Worm (Caenorhabditis elegans) whole organism, L3 larva: Measurements from ENCODE around the gene C13A2.1.
A peak's percentile ranks its signal among the peaks of the same experiment; 100 is the strongest.
"Not testable (repeated sequence)": the region's sequence is repeated elsewhere in the genome, so short reads cannot be mapped to it uniquely, and the experiment has no call there.

Experiments used
- ZK546.5 ChIP-seq: sonication (generic microtip); optimal IDR thresholded peaks from 2 replicates; lab custom pipeline; 2017; ENCODE audit warnings: missing biosample characterization, missing genetic modification characterization
- aly-2 ChIP-seq: fragments of 150-350 bp; optimal IDR thresholded peaks from 2 replicates; lab custom pipeline; 2014; ENCODE audit warnings: missing biosample characterization, missing genetic modification characterization
- ama-1 ChIP-seq: fragments of 150-350 bp; optimal IDR thresholded peaks from 2 replicates; lab custom pipeline; 2018
- ceh-16 ChIP-seq: sonication (generic microtip); optimal IDR thresholded peaks from 2 replicates; lab custom pipeline; 2017; ENCODE audit warnings: missing biosample characterization, missing genetic modification characterization
- ceh-28 ChIP-seq: fragments of 150-350 bp; optimal IDR thresholded peaks from 2 replicates; lab custom pipeline; 2014; ENCODE audit warnings: missing biosample characterization, missing genetic modification reagents, missing genetic modification characterization
- ceh-82 ChIP-seq: fragments of 150-350 bp; optimal IDR thresholded peaks from 2 replicates; lab custom pipeline; 2014; ENCODE audit warnings: missing biosample characterization, missing genetic modification characterization
- daf-12 ChIP-seq: fragments of 150-350 bp; optimal IDR thresholded peaks from 2 replicates; lab custom pipeline; 2014; ENCODE audit warnings: missing biosample characterization, missing genetic modification reagents, missing genetic modification characterization
- egl-27 ChIP-seq: sonication (generic microtip); optimal IDR thresholded peaks from 4 replicates; lab custom pipeline; 2017; ENCODE audit warnings: missing biosample characterization, missing genetic modification reagents, missing genetic modification characterization
- egl-5 ChIP-seq: fragments of 150-350 bp; optimal IDR thresholded peaks from 2 replicates; lab custom pipeline; 2017; ENCODE audit warnings: missing biosample characterization, missing genetic modification reagents, missing genetic modification characterization, inconsistent platforms
- elt-1 ChIP-seq: fragments of 150-350 bp; optimal IDR thresholded peaks from 2 replicates; lab custom pipeline; 2014; ENCODE audit warnings: missing biosample characterization, missing genetic modification characterization
- elt-2 ChIP-seq: sonication (generic microtip); optimal IDR thresholded peaks from 2 replicates; lab custom pipeline; 2016; ENCODE audit warnings: missing genetic modification reagents, mild to moderate bottlenecking, missing genetic modification characterization, missing compliant biosample characterization
- elt-3 ChIP-seq, 3 experiments: fragments of 150-350 bp in 1 of 3; sonication (generic microtip) in 2 of 3; optimal IDR thresholded peaks; 2 replicates in 2 of 3; 4 replicates in 1 of 3; lab custom pipeline; 2014 to 2017; ENCODE audit warnings: missing biosample characterization in 3 of 3, missing genetic modification characterization in 3 of 3
- fkh-10 ChIP-seq: sonication (generic microtip); optimal IDR thresholded peaks from 2 replicates; lab custom pipeline; 2017; ENCODE audit warnings: missing biosample characterization, missing genetic modification reagents, missing genetic modification characterization
- fkh-2 ChIP-seq: fragments of 150-350 bp; optimal IDR thresholded peaks from 2 replicates; lab custom pipeline; 2014; ENCODE audit warnings: missing biosample characterization, missing genetic modification reagents, missing genetic modification characterization
- fos-1 ChIP-seq: fragments of 150-350 bp; optimal IDR thresholded peaks from 2 replicates; lab custom pipeline; 2014; ENCODE audit warnings: missing biosample characterization, missing genetic modification characterization
- lin-15B ChIP-seq: fragments of 150-350 bp; optimal IDR thresholded peaks from 2 replicates; lab custom pipeline; 2014; ENCODE audit warnings: missing biosample characterization, missing genetic modification characterization
- lin-39 ChIP-seq: fragments of 150-350 bp; optimal IDR thresholded peaks from 2 replicates; lab custom pipeline; 2018; ENCODE audit warnings: missing biosample characterization, missing genetic modification reagents, missing genetic modification characterization
- mdl-1 ChIP-seq: fragments of 150-350 bp; optimal IDR thresholded peaks from 2 replicates; lab custom pipeline; 2014; ENCODE audit warnings: missing biosample characterization, missing genetic modification characterization
- nfya-1 ChIP-seq: sonication (generic microtip); optimal IDR thresholded peaks from 2 replicates; lab custom pipeline; 2017; ENCODE audit warnings: missing genetic modification characterization, mild to moderate bottlenecking, missing compliant biosample characterization, antibody characterized with exemption, moderate library complexity; ENCODE audit not compliant: insufficient read depth
- nhr-12 ChIP-seq: fragments of 150-350 bp; optimal IDR thresholded peaks from 2 replicates; lab custom pipeline; 2014; ENCODE audit warnings: missing biosample characterization, missing genetic modification characterization
- nhr-23 ChIP-seq: fragments of 150-350 bp; optimal IDR thresholded peaks from 2 replicates; lab custom pipeline; 2014; ENCODE audit warnings: missing biosample characterization, missing genetic modification reagents, missing genetic modification characterization
- nhr-237 ChIP-seq: fragments of 150-350 bp; optimal IDR thresholded peaks from 2 replicates; lab custom pipeline; 2014; ENCODE audit warnings: missing biosample characterization, missing genetic modification characterization
- nhr-25 ChIP-seq: sonication (generic microtip); optimal IDR thresholded peaks from 2 replicates; lab custom pipeline; 2017; ENCODE audit warnings: missing biosample characterization, missing genetic modification characterization
- nhr-28 ChIP-seq: fragments of 150-350 bp; optimal IDR thresholded peaks from 2 replicates; lab custom pipeline; 2014; ENCODE audit warnings: missing biosample characterization, missing genetic modification characterization
- nhr-67 ChIP-seq: fragments of 150-350 bp; optimal IDR thresholded peaks from 2 replicates; lab custom pipeline; 2014; ENCODE audit warnings: missing biosample characterization, missing genetic modification characterization
- nhr-76 ChIP-seq: fragments of 150-350 bp; sonication (generic microtip); optimal IDR thresholded peaks from 5 replicates; lab custom pipeline; 2014; ENCODE audit warnings: missing biosample characterization, missing genetic modification characterization
- pha-4 ChIP-seq: fragments of 150-350 bp; optimal IDR thresholded peaks from 2 replicates; lab custom pipeline; 2014; ENCODE audit warnings: missing biosample characterization, missing genetic modification reagents, missing genetic modification characterization
- pqm-1 ChIP-seq: fragments of 150-350 bp; optimal IDR thresholded peaks from 2 replicates; lab custom pipeline; 2017; ENCODE audit warnings: missing biosample characterization, missing genetic modification characterization, inconsistent platforms
- sea-2 ChIP-seq: fragments of 150-350 bp; sonication (generic microtip); optimal IDR thresholded peaks from 4 replicates; lab custom pipeline; 2014; ENCODE audit warnings: missing biosample characterization, missing genetic modification reagents, missing genetic modification characterization
- snpc-4 ChIP-seq: fragments of 150-350 bp; optimal IDR thresholded peaks from 2 replicates; lab custom pipeline; 2014; ENCODE audit warnings: missing biosample characterization, missing genetic modification characterization
- tbx-2 ChIP-seq: sonication (generic microtip); optimal IDR thresholded peaks from 2 replicates; lab custom pipeline; 2016; ENCODE audit warnings: mild to moderate bottlenecking, missing genetic modification characterization, missing compliant biosample characterization
- unc-39 ChIP-seq: sonication (generic microtip); optimal IDR thresholded peaks from 4 replicates; lab custom pipeline; 2017; ENCODE audit warnings: missing biosample characterization, missing genetic modification characterization
- unc-62 ChIP-seq: fragments of 150-350 bp; sonication (generic microtip); optimal IDR thresholded peaks from 4 replicates; lab custom pipeline; 2014; ENCODE audit warnings: missing biosample characterization, missing genetic modification reagents, missing genetic modification characterization
- zag-1 ChIP-seq: fragments of 150-350 bp; optimal IDR thresholded peaks from 2 replicates; lab custom pipeline; 2014; ENCODE audit warnings: missing biosample characterization, missing genetic modification characterization
- ztf-11 ChIP-seq: fragments of 150-350 bp; optimal IDR thresholded peaks from 2 replicates; lab custom pipeline; 2014; ENCODE audit warnings: missing biosample characterization, missing genetic modification characterization
- ztf-4 ChIP-seq: fragments of 150-350 bp; optimal IDR thresholded peaks from 2 replicates; lab custom pipeline; 2014; ENCODE audit warnings: missing biosample characterization, missing genetic modification characterization

Gene C13A2.1

DNA sequence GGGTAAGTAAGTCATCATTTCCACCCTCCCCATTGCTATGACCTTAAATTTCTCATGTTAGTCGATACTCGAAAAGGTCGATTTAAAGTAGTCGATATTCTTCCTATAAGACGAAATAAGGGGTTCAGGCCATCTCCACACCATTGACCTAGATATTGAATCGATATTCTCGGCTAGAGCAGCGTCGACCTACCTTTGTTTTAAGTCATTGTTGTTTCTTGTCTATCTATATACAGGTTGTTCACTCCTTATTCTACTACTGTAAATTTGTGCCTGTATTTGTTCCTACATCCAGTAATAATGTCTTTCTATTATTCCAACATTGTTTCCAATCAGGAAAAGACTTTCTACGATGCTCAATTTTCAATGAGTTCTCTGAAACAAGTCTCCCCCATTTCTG lies 38.1 kb downstream of the C13A2.1 start, which contains the start of gene F10G2.4:
F10G2.4 (plus strand) TSS at position 301 of the 400 bp plus-strand sequence.
- TF ChIP-seq egl-5 (no peak), nhr-67 (tag; lab: Kevin White, UChicago) (no peak), nhr-23 (tag; lab: Kevin White, UChicago) (no peak), nhr-25 (tag; lab: Kevin White, UChicago) (no peak), ama-1 (lab: Kevin White, UChicago) (no peak), zag-1 (tag; lab: Kevin White, UChicago) (no peak), nhr-12 (tag; lab: Kevin White, UChicago) (no peak), elt-3 (tag; optimal IDR thresholded peaks at IDR 0.05; lab: Kevin White, UChicago) (no peak), ztf-4 (no peak), daf-12 (tag; lab: Kevin White, UChicago) (no peak), ceh-82 (tag; lab: Kevin White, UChicago) (no peak), nhr-28 (no peak), ztf-11 (tag; lab: Kevin White, UChicago) (no peak)

DNA sequence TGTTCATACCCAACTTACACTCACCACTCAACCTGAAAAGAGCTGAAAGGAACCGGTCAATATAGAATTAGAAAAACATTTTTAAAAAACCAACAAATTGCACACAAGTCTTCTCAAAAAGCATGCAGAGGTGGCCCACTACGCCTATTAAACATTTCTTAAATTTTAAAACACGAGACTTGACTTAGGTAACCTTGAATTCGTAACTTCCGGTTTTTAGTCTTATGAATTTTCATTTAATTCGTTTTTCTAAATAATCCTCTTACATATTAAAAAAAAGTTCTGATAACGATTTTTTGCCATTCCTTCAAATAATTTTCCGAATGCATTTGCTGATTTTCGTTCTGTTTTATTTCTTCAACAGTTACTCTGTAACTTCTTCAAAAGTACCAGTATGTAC lies 39.3 kb downstream of the C13A2.1 start, which contains the start of gene clec-7:
clec-7 (plus strand) TSS at position 301 of the 400 bp plus-strand sequence.
- TF ChIP-seq snpc-4 = no peak
- TF ChIP-seq elt-2 (tag; lab: Kevin White, UChicago) = peak; percentile 2

DNA sequence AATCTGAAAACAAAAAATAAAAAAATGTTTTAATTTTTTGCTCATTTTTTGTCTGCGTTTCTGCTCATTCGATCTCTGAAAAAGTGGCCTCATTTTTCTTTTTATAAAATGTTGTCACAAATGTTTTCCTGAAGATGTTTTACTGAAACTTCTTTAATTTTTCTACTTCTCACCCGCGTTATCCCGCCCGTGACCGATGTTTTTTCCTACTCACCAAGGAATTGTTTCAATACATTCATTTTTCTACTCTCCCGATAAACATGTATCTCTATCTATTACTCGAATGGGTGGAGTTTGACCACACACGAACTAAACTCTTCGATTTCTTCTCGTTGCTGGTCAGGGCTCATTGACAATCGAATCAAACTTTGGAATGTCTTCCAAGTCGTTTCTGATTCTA lies 42.1 kb downstream of the C13A2.1 start, which contains the start of gene F10G2.2:
F10G2.2 (plus strand) TSS at position 301 of the 400 bp plus-strand sequence.
- TF ChIP-seq sea-2 (GFP tag; lab: Kevin White, UChicago) (no peak), zag-1 (tag; lab: Kevin White, UChicago) (no peak), pha-4 (tag; lab: Kevin White, UChicago) (no peak), pqm-1 (tag; lab: Kevin White, UChicago) (no peak), elt-1 (tag; lab: Kevin White, UChicago) (no peak), aly-2 (no peak), nhr-237 (tag; lab: Kevin White, UChicago) (no peak), nhr-23 (tag; lab: Kevin White, UChicago) (no peak), daf-12 (tag; lab: Kevin White, UChicago) (no peak), nhr-76 (no peak), lin-39 (tag; lab: Kevin White, UChicago) (no peak), fkh-10 (GFP tag; lab: Kevin White, UChicago) (no peak)

DNA sequence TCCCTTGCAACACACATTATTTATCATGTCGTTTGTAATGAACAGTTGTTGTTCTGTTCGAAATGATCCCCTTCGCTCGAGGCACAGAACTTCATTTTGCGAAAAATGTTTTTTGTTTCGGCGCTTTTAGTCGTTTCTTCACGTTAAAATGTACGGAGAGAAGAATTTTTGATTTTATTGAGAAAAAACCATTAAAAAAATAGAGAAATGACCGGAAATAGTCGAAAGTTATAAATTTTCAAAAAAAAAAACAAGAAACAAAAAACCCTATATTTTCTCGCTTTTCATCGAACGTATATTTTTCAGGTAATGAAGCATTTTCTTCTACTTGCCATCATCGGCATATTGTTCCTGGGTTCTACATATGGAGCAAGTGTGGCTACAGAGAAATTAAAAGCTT lies 43.5 kb downstream of the C13A2.1 start, which contains the start of gene F10G2.1:
F10G2.1 (plus strand) TSS at position 301 of the 400 bp plus-strand sequence.
- TF ChIP-seq ceh-16 (tag; lab: Kevin White, UChicago) (no peak), nhr-12 (tag; lab: Kevin White, UChicago) (no peak), nhr-76 (no peak), ama-1 (lab: Kevin White, UChicago) (no peak), tbx-2 (no peak), egl-27 (no peak), unc-39 (tag; lab: Kevin White, UChicago) (no peak), nfya-1 (tag; lab: Kevin White, UChicago) (no peak)

DNA sequence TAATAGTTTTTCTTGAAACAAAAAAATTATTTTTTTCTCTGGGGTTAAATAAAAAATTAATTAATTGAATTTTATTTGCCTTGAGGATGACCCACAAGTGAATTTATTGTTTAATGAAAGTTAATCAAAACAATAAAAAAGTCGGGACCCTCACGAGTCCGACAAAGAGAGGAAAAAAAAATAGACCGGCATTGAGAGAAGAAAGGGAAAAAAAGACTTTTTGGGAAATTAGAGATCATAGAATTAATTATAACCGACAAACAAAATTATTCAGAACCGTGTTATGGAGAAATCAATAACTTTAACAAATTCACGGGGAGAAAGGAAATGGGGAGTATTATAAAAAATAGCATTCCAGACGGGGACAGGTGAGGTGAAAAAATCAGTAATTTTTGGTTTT lies 48.4 kb downstream of the C13A2.1 start, which contains the start of gene F10G2.7:
F10G2.7 (minus strand) TSS at position 101 of the 400 bp plus-strand sequence.
- not testable (repeated sequence) for TF ChIP-seq ZK546.5 (tag; lab: Kevin White, UChicago); mdl-1 (tag; lab: Kevin White, UChicago); unc-62

DNA sequence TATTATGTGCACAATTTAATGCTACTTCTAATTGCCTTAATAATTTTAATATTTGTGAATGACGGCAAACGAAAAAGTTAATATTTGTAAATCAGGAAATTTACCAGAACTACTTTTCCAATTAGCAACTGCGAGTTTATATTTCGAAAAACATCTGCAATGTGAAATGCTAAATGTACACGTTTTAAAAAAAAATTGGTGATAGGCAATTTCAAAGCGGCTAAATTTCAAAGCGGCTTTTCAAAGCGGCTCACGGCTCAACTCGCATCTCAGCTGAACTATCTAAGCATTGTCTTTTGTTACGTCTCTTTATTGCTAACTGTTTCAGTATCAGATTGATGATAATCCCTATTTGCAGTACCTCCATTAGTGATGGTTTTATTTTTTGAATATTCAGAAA lies 51.0 kb downstream of the C13A2.1 start, which contains the start of gene srh-187:
srh-187 (minus strand) TSS at position 101 of the 400 bp plus-strand sequence.
- TF ChIP-seq ceh-28 (tag; lab: Kevin White, UChicago) = no peak
- TF ChIP-seq nhr-23 (tag; lab: Kevin White, UChicago) = no peak
- TF ChIP-seq tbx-2 = no peak
- no peak for TF ChIP-seq aly-2
- TF ChIP-seq unc-62 = no peak
- no peak for TF ChIP-seq snpc-4
- TF ChIP-seq nhr-12 (tag; lab: Kevin White, UChicago) = no peak
- TF ChIP-seq ztf-4 = no peak
- no peak for TF ChIP-seq lin-15B (tag; lab: Kevin White, UChicago)
- TF ChIP-seq fkh-2 = no peak
- no peak for TF ChIP-seq ceh-16 (tag; lab: Kevin White, UChicago)
- no peak for TF ChIP-seq lin-39 (tag; lab: Kevin White, UChicago)
- no peak for TF ChIP-seq fos-1 (tag; lab: Kevin White, UChicago)
- TF ChIP-seq nhr-237 (tag; lab: Kevin White, UChicago) = no peak
- TF ChIP-seq elt-2 (tag; lab: Kevin White, UChicago) = no peak
- TF ChIP-seq pha-4 (tag; lab: Kevin White, UChicago) = no peak
